Fruit fly (Drosophila melanogaster) whole organism, embryonic: ENCODE results near the gene Rgl.
A peak's percentile ranks its signal among the peaks of the same experiment; 100 is the strongest.

ENCODE experiments used
- Ada2b ChIP-seq: fragments of 200-800 bp; sonication (Bioruptor generic); IDR thresholded peaks from 2 replicates; pipeline ENCODE4 v1.3.6; 2022; ENCODE audit warnings: missing biosample characterization, missing genetic modification characterization
- Aef1 ChIP-seq: fragments of 200-800 bp; sonication (Bioruptor generic); IDR thresholded peaks from 3 replicates; pipeline ENCODE4 v1.3.6; 2022; ENCODE audit warnings: missing biosample characterization, missing genetic modification characterization
- Atf3 ChIP-seq: fragments of 200-800 bp; sonication (Bioruptor generic); optimal IDR thresholded peaks from 3 replicates; lab custom pipeline; 2016; ENCODE audit warnings: missing biosample characterization, missing genetic modification characterization
- Bgb ChIP-seq: fragments of 200-800 bp; sonication (Bioruptor generic); IDR thresholded peaks from 2 replicates; pipeline ENCODE4 v1.3.6; 2022; ENCODE audit warnings: missing biosample characterization, missing genetic modification characterization; ENCODE audit not compliant: partially characterized antibody
- CG10267 ChIP-seq: fragments of 200-800 bp; sonication (Bioruptor generic); optimal IDR thresholded peaks from 2 replicates; lab custom pipeline; 2018; ENCODE audit warnings: missing biosample characterization, mild to moderate bottlenecking, missing genetic modification characterization, moderate library complexity
- CG10654 ChIP-seq: fragments of 200-800 bp; sonication (Bioruptor generic); optimal IDR thresholded peaks from 2 replicates; lab custom pipeline; 2016; ENCODE audit warnings: missing biosample characterization, missing genetic modification characterization
- CG12744 ChIP-seq: fragments of 200-800 bp; sonication (Bioruptor generic); optimal IDR thresholded peaks from 2 replicates; lab custom pipeline; 2016; ENCODE audit warnings: missing biosample characterization, missing genetic modification characterization
- CG13624 ChIP-seq: fragments of 200-800 bp; sonication (Bioruptor generic); optimal IDR thresholded peaks from 2 replicates; lab custom pipeline; 2016; ENCODE audit warnings: missing biosample characterization, missing genetic modification characterization
- CG1603 ChIP-seq: fragments of 200-800 bp; sonication (Bioruptor generic); optimal IDR thresholded peaks from 2 replicates; lab custom pipeline; 2019; ENCODE audit warnings: missing biosample characterization, mild to moderate bottlenecking, missing genetic modification characterization, moderate library complexity
- CG16815 ChIP-seq: fragments of 200-800 bp; sonication (Bioruptor generic); optimal IDR thresholded peaks from 3 replicates; lab custom pipeline; 2017; ENCODE audit warnings: missing biosample characterization, mild to moderate bottlenecking, missing genetic modification characterization
- CG16863 ChIP-seq: fragments of 200-800 bp; sonication (Bioruptor generic); optimal IDR thresholded peaks from 3 replicates; lab custom pipeline; 2016; ENCODE audit warnings: missing biosample characterization, missing genetic modification characterization
- CG17385 ChIP-seq: fragments of 200-800 bp; sonication (Bioruptor generic); optimal IDR thresholded peaks from 3 replicates; lab custom pipeline; 2018; ENCODE audit warnings: missing biosample characterization, mild to moderate bottlenecking, missing genetic modification characterization
- CG2889 ChIP-seq: fragments of 200-800 bp; sonication (Bioruptor generic); IDR thresholded peaks from 3 replicates; pipeline ENCODE4 v1.3.6; 2022; ENCODE audit warnings: missing biosample characterization, missing genetic modification characterization
- CG33213 ChIP-seq: fragments of 200-800 bp; sonication (Bioruptor generic); optimal IDR thresholded peaks from 3 replicates; lab custom pipeline; 2016; ENCODE audit warnings: missing biosample characterization, missing genetic modification characterization
- CG42726 ChIP-seq: fragments of 200-800 bp; sonication (Bioruptor generic); IDR thresholded peaks from 2 replicates; pipeline ENCODE4 v1.3.6; 2022; ENCODE audit warnings: missing biosample characterization, missing genetic modification characterization; ENCODE audit not compliant: partially characterized antibody
- CG7556 ChIP-seq: fragments of 200-800 bp; sonication (Bioruptor generic); optimal IDR thresholded peaks from 2 replicates; lab custom pipeline; 2017; ENCODE audit warnings: missing biosample characterization, mild to moderate bottlenecking, missing genetic modification characterization
- CG7745 ChIP-seq: fragments of 200-800 bp; sonication (Bioruptor generic); optimal IDR thresholded peaks from 2 replicates; lab custom pipeline; 2018; ENCODE audit warnings: missing biosample characterization, mild to moderate bottlenecking, missing genetic modification characterization, moderate library complexity
- CG7963 ChIP-seq: fragments of 200-800 bp; sonication (Bioruptor generic); IDR thresholded peaks from 3 replicates; pipeline ENCODE4 v1.3.6; 2022; ENCODE audit warnings: missing biosample characterization, missing genetic modification characterization; ENCODE audit not compliant: partially characterized antibody
- CG8359 ChIP-seq: fragments of 200-800 bp; sonication (Bioruptor generic); optimal IDR thresholded peaks from 2 replicates; lab custom pipeline; 2017; ENCODE audit warnings: missing biosample characterization, mild to moderate bottlenecking, missing genetic modification characterization, borderline replicate concordance
- CG8924 ChIP-seq: fragments of 200-800 bp; optimal IDR thresholded peaks from 3 replicates; lab custom pipeline; 2019; ENCODE audit warnings: missing biosample characterization, mild to moderate bottlenecking, missing genetic modification characterization, moderate library complexity
- CG9727 ChIP-seq: fragments of 200-800 bp; sonication (Bioruptor generic); optimal IDR thresholded peaks from 3 replicates; lab custom pipeline; 2017; ENCODE audit warnings: missing biosample characterization, mild to moderate bottlenecking, missing genetic modification characterization
- CHES-1-like ChIP-seq: fragments of 200-800 bp; sonication (Bioruptor generic); optimal IDR thresholded peaks from 2 replicates; lab custom pipeline; 2016; ENCODE audit warnings: missing biosample characterization, missing genetic modification characterization
- Camta ChIP-seq: fragments of 200-800 bp; sonication (Bioruptor generic); optimal IDR thresholded peaks from 2 replicates; lab custom pipeline; 2016; ENCODE audit warnings: missing biosample characterization, missing genetic modification characterization
- CrebB ChIP-seq: fragments of 200-800 bp; sonication (Bioruptor generic); optimal IDR thresholded peaks from 3 replicates; lab custom pipeline; 2018; ENCODE audit warnings: missing biosample characterization, mild to moderate bottlenecking, missing genetic modification characterization
- D ChIP-seq, 2 experiments: fragments of 200-800 bp in 1 of 2; fragments of >200 bp in 1 of 2; sonication (Bioruptor generic) in 1 of 2; optimal IDR thresholded peaks; 2 replicates in 1 of 2; 3 replicates in 1 of 2; lab custom pipeline; 2017; ENCODE audit warnings: mild to moderate bottlenecking in 1 of 2, missing biosample characterization in 1 of 2, missing genetic modification characterization in 1 of 2, missing genetic modification reagents in 1 of 2
- Deaf1 ChIP-seq: fragments of 200-800 bp; optimal IDR thresholded peaks from 3 replicates; lab custom pipeline; 2019; ENCODE audit warnings: missing biosample characterization, mild to moderate bottlenecking, missing genetic modification characterization, moderate library complexity
- Dp ChIP-seq: fragments of 200-800 bp; sonication (Bioruptor generic); optimal IDR thresholded peaks from 2 replicates; lab custom pipeline; 2018; ENCODE audit warnings: missing biosample characterization, mild to moderate bottlenecking, missing genetic modification characterization, moderate library complexity
- Eip74EF ChIP-seq, 2 experiments: fragments of 200-800 bp in 1 of 2; fragments of >200 bp in 1 of 2; sonication (Bioruptor generic) in 1 of 2; optimal IDR thresholded peaks; 2 replicates each; lab custom pipeline; 2017 to 2019; ENCODE audit warnings: missing biosample characterization in 2 of 2, missing genetic modification characterization in 2 of 2, mild to moderate bottlenecking in 1 of 2, moderate library complexity in 1 of 2
- HmgD ChIP-seq: fragments of 200-800 bp; sonication (Bioruptor generic); optimal IDR thresholded peaks from 3 replicates; lab custom pipeline; 2016; ENCODE audit warnings: missing biosample characterization, missing genetic modification characterization
- Max ChIP-seq: fragments of 200-800 bp; sonication (Bioruptor generic); optimal IDR thresholded peaks from 2 replicates; lab custom pipeline; 2016; ENCODE audit warnings: missing biosample characterization, mild to moderate bottlenecking, missing genetic modification characterization
- Sry-δ ChIP-seq: fragments of 200-800 bp; sonication (Bioruptor generic); optimal IDR thresholded peaks from 2 replicates; lab custom pipeline; 2016; ENCODE audit warnings: missing biosample characterization, missing genetic modification characterization
- dmrt11E ChIP-seq: fragments of 200-800 bp; sonication (Bioruptor generic); optimal IDR thresholded peaks from 3 replicates; lab custom pipeline; 2018; ENCODE audit warnings: missing biosample characterization, mild to moderate bottlenecking, missing genetic modification characterization, moderate library complexity
- dysf ChIP-seq: fragments of 200-800 bp; sonication (Bioruptor generic); IDR thresholded peaks from 3 replicates; pipeline ENCODE4 v1.3.6; 2022; ENCODE audit warnings: missing biosample characterization, missing genetic modification characterization
- gcm ChIP-seq: fragments of 200-800 bp; sonication (Bioruptor generic); optimal IDR thresholded peaks from 2 replicates; lab custom pipeline; 2019; ENCODE audit warnings: missing biosample characterization, mild to moderate bottlenecking, missing genetic modification characterization, moderate library complexity
- grau ChIP-seq: fragments of 200-800 bp; optimal IDR thresholded peaks from 3 replicates; lab custom pipeline; 2019; ENCODE audit warnings: missing biosample characterization, mild to moderate bottlenecking, missing genetic modification characterization, moderate library complexity
- gsb ChIP-seq: fragments of 200-800 bp; sonication (Bioruptor generic); IDR thresholded peaks from 2 replicates; pipeline ENCODE4 v1.3.6; 2022; ENCODE audit warnings: missing biosample characterization, missing genetic modification characterization
- hth ChIP-seq: fragments of >200 bp; optimal IDR thresholded peaks from 2 replicates; lab custom pipeline; 2017; ENCODE audit warnings: inconsistent platforms
- ind ChIP-seq: fragments of 200-800 bp; sonication (Bioruptor generic); optimal IDR thresholded peaks from 3 replicates; lab custom pipeline; 2016; ENCODE audit warnings: missing biosample characterization, missing genetic modification characterization
- luna ChIP-seq: fragments of 200-800 bp; sonication (Bioruptor generic); optimal IDR thresholded peaks from 2 replicates; lab custom pipeline; 2016; ENCODE audit warnings: missing biosample characterization, missing genetic modification characterization
- nom ChIP-seq: fragments of 200-800 bp; sonication (Bioruptor generic); optimal IDR thresholded peaks from 2 replicates; lab custom pipeline; 2017; ENCODE audit warnings: missing biosample characterization, missing genetic modification characterization, mild to moderate bottlenecking, moderate library complexity, missing genetic modification reagents
- otp ChIP-seq: fragments of 200-800 bp; sonication (Bioruptor generic); IDR thresholded peaks from 3 replicates; pipeline ENCODE4, ENCODE4 v1.3.6; 2022; ENCODE audit warnings: missing biosample characterization, missing genetic modification characterization
- psq ChIP-seq: fragments of 200-800 bp; sonication (Bioruptor generic); optimal IDR thresholded peaks from 2 replicates; lab custom pipeline; 2017; ENCODE audit warnings: missing biosample characterization, missing genetic modification characterization
- shn ChIP-seq: fragments of 200-800 bp; sonication (Bioruptor generic); optimal IDR thresholded peaks from 3 replicates; lab custom pipeline; 2016; ENCODE audit warnings: missing biosample characterization, missing genetic modification characterization
- sr ChIP-seq: fragments of 200-800 bp; sonication (Bioruptor generic); IDR thresholded peaks from 3 replicates; pipeline ENCODE4 v1.3.6; 2022; ENCODE audit warnings: missing biosample characterization, missing genetic modification characterization
- tll ChIP-seq, 2 experiments: fragments of 200-800 bp in 1 of 2; fragments of >200 bp in 1 of 2; sonication (Bioruptor generic) in 1 of 2; optimal IDR thresholded peaks; 2 replicates each; lab custom pipeline; 2017 to 2019; ENCODE audit warnings: missing biosample characterization in 2 of 2, missing genetic modification characterization in 2 of 2, mild to moderate bottlenecking in 1 of 2, moderate library complexity in 1 of 2
- tna ChIP-seq: fragments of 200-800 bp; sonication (Bioruptor generic); IDR thresholded peaks from 2 replicates; pipeline ENCODE4 v1.3.6; 2022; ENCODE audit warnings: missing biosample characterization, missing genetic modification characterization; ENCODE audit not compliant: partially characterized antibody
- zf30C ChIP-seq: fragments of 200-800 bp; sonication (Bioruptor generic); optimal IDR thresholded peaks from 3 replicates; lab custom pipeline; 2018; ENCODE audit warnings: missing biosample characterization, mild to moderate bottlenecking, missing genetic modification characterization

Gene Rgl

dm6 chr3L:13923332-13924272 lies 1.5 kb downstream of the Rgl start (continued):
- peak; percentile 33 for TF ChIP-seq Deaf1 (tag; lab: Kevin White, UChicago)
- TF ChIP-seq CG2889 (GFP tag; lab: Robert Waterston, UW): 0 out of 3 replicates have a peak, but pooled peaks have one; percentile 22
- peak; percentile 73 for TF ChIP-seq CG9727 (GFP tag; lab: Kevin White, UChicago)
- TF ChIP-seq CG7963 (GFP tag; lab: Robert Waterston, UW): no peak
- TF ChIP-seq CG10267: peak; percentile 55
- TF ChIP-seq Ada2b (GFP tag; lab: Robert Waterston, UW): peak; percentile 54
- peak; percentile 34 for TF ChIP-seq CG10654 (GFP tag; lab: Kevin White, UChicago)
- TF ChIP-seq CG13624: no peak
- TF ChIP-seq CG33213 (GFP tag; lab: Kevin White, UChicago): peak; percentile 34
- TF ChIP-seq hth: no peak
- TF ChIP-seq otp (GFP tag; lab: Robert Waterston, UW): 0 out of 3 replicates have a peak, but pooled peaks have one; percentile 18
- no peak for TF ChIP-seq CG7745 (tag; lab: Kevin White, UChicago)
- peak; percentile 56 for TF ChIP-seq grau (tag; lab: Kevin White, UChicago)
- peak; percentile 21 for TF ChIP-seq zf30C (GFP tag; lab: Kevin White, UChicago)
- TF ChIP-seq nom (GFP tag; lab: Kevin White, UChicago): peak; percentile 10
- TF ChIP-seq ind: peak; percentile 37
- no peak for TF ChIP-seq HmgD (GFP tag; lab: Kevin White, UChicago)
- no peak for TF ChIP-seq Dp
- TF ChIP-seq CG42726: no peak
- TF ChIP-seq psq (GFP tag; lab: Kevin White, UChicago): no peak
- TF ChIP-seq Sry-δ (GFP tag; lab: Kevin White, UChicago): no peak
- TF ChIP-seq Bgb (GFP tag; lab: Robert Waterston, UW): no peak
- no peak for TF ChIP-seq CHES-1-like (GFP tag; lab: Kevin White, UChicago)
- peak; percentile 23 for TF ChIP-seq CG8924
- TF ChIP-seq CG17385: peak; percentile 33
- peak; percentile 6 for TF ChIP-seq CG8359 (GFP tag; lab: Kevin White, UChicago)
- peak; percentile 82 for TF ChIP-seq dysf (GFP tag; lab: Robert Waterston, UW)
- TF ChIP-seq Max (GFP tag; lab: Kevin White, UChicago): no peak
- no peak for TF ChIP-seq Camta (GFP tag; lab: Kevin White, UChicago)
- TF ChIP-seq dmrt11E (tag; lab: Kevin White, UChicago): peak; percentile 10
- TF ChIP-seq gcm (GFP tag; lab: Kevin White, UChicago): no peak
- TF ChIP-seq shn (GFP tag; lab: Kevin White, UChicago): no peak
- no peak for TF ChIP-seq CG16863 (GFP tag; lab: Kevin White, UChicago)
- no peak for TF ChIP-seq CG1603
- no peak for TF ChIP-seq luna (GFP tag; lab: Kevin White, UChicago)
- TF ChIP-seq CrebB: no peak
- no peak for TF ChIP-seq sr (GFP tag; lab: Robert Waterston, UW)
- peak; percentile 59 for TF ChIP-seq gsb
- TF ChIP-seq CG16815 (GFP tag; lab: Kevin White, UChicago): no peak
- no peak for TF ChIP-seq tna (GFP tag; lab: Robert Waterston, UW)
- TF ChIP-seq CG12744 (GFP tag; lab: Kevin White, UChicago): no peak
- peak; percentile 71 for TF ChIP-seq Aef1 (GFP tag; lab: Robert Waterston, UW)
- TF ChIP-seq tll (GFP tag; optimal IDR thresholded peaks at IDR 0.05; lab: Kevin White, UChicago): no peak
- TF ChIP-seq D (optimal IDR thresholded peaks at IDR 0.05; lab: Kevin White, UChicago): no peak
- TF ChIP-seq D (GFP tag; optimal IDR thresholded peaks at IDR 0.05; lab: Kevin White, UChicago): no peak
- TF ChIP-seq Atf3 (GFP tag; lab: Kevin White, UChicago): no peak
- TF ChIP-seq CG7556: peak; percentile 54
- no peak for TF ChIP-seq Eip74EF (GFP tag; optimal IDR thresholded peaks at IDR 0.05; lab: Kevin White, UChicago)
